Worm (Caenorhabditis elegans) whole organism, young adult: ENCODE data around the gene Y43F8B.7.

Experiments
- D2030.7 ChIP-seq: fragments of 200-800 bp; sonication (Bioruptor generic); IDR thresholded peaks from 2 replicates; pipeline ENCODE4 v1.3.6; 2022; ENCODE audit warnings: missing genetic modification reagents, missing genetic modification characterization, missing compliant biosample characterization
- ama-1 ChIP-seq, 3 experiments: fragments of 150-350 bp in 1 of 3; sonication (generic microtip) in 2 of 3; optimal IDR thresholded peaks; 2 replicates each; lab custom pipeline; 2014 to 2018; ENCODE audit warnings: missing biosample characterization in 2 of 3, missing genetic modification characterization in 2 of 3, missing genetic modification reagents in 2 of 3
- rcor-1 ChIP-seq: fragments of 200-800 bp; sonication (Bioruptor generic); IDR thresholded peaks from 2 replicates; pipeline ENCODE4 v1.3.6; 2022; ENCODE audit warnings: missing genetic modification reagents, missing genetic modification characterization, missing compliant biosample characterization
- unc-62 ChIP-seq: fragments of 150-350 bp; optimal IDR thresholded peaks from 2 replicates; lab custom pipeline; 2014; ENCODE audit warnings: missing biosample characterization, missing genetic modification reagents, missing genetic modification characterization

- no peak for TF ChIP-seq D2030.7
- no peak for TF ChIP-seq rcor-1 (GFP tag; lab: Robert Waterston, UW)
- no peak for TF ChIP-seq ama-1 (optimal IDR thresholded peaks at IDR 0.05; lab: Kevin White, UChicago)
- no peak for TF ChIP-seq ama-1 (GFP tag; optimal IDR thresholded peaks at IDR 0.05; lab: Kevin White, UChicago)
- TF ChIP-seq unc-62 (GFP tag; lab: Kevin White, UChicago): no peak
Observed at ce11 chrV:19477852-19478251, 12.7 kb upstream of the Y43F8B.7 start, which contains the start of gene Y43F8B.9.
